Fruit fly (Drosophila melanogaster) whole organism, pupa: ENCODE results near the gene Csp.

Source experiments
- CG17806 ChIP-seq: fragments of 200-800 bp; sonication (Bioruptor generic); optimal IDR thresholded peaks from 2 replicates; lab custom pipeline; 2018; ENCODE audit warnings: missing biosample characterization, mild to moderate bottlenecking, missing genetic modification characterization, moderate library complexity
- D1 ChIP-seq: fragments of 200-800 bp; sonication (Bioruptor generic); optimal IDR thresholded peaks from 2 replicates; lab custom pipeline; 2018; ENCODE audit warnings: missing biosample characterization, mild to moderate bottlenecking, missing genetic modification characterization, moderate library complexity
- EcR ChIP-seq: fragments of 200-800 bp; sonication (Bioruptor generic); optimal IDR thresholded peaks from 3 replicates; lab custom pipeline; 2019; ENCODE audit warnings: missing biosample characterization, missing genetic modification characterization, mild to moderate bottlenecking, moderate library complexity, missing genetic modification reagents
- Snoo ChIP-seq: fragments of 200-800 bp; sonication (Bioruptor generic); optimal IDR thresholded peaks from 3 replicates; lab custom pipeline; 2017; ENCODE audit warnings: missing biosample characterization, mild to moderate bottlenecking, missing genetic modification characterization, inconsistent platforms
- fd96Ca ChIP-seq: fragments of 200-800 bp; sonication (Bioruptor generic); IDR thresholded peaks from 3 replicates; pipeline ENCODE4 v1.3.6; 2022; ENCODE audit warnings: missing biosample characterization, missing genetic modification characterization

DNA sequence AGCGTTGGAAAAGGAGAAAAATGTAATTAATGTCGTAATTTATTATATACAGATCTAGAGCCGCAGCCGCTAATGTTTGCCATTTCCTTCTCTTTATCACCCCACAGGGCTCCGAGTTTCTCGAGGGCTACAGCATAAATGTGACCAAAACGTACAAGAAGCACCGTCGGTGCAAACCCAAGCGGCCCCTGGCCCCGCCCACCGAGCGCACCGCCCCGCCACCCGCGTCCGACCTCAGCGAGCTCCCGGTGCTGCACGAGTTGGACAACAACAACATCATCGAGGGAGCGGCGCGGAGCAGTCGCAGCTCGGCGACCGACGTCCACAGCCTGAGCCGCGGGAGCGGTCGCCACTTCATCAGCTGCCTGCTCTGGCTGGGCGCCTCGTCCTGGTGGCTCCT lies 24.9 kb upstream of the Csp start:
- no peak for TF ChIP-seq EcR (GFP tag; lab: Kevin White, UChicago)
- no peak for TF ChIP-seq Snoo
- no peak for TF ChIP-seq D1 (tag; lab: Kevin White, UChicago)
- TF ChIP-seq fd96Ca (GFP tag; lab: Robert Waterston, UW): no peak
- TF ChIP-seq CG17806 (tag; lab: Kevin White, UChicago): no peak
